Worm (Caenorhabditis elegans) whole organism, L1 larva: Measurements from ENCODE around the gene his-59.

Source experiments
- C16A3.4 ChIP-seq: fragments of 150-350 bp; optimal IDR thresholded peaks from 2 replicates; lab custom pipeline; 2014; ENCODE audit warnings: missing biosample characterization, missing genetic modification characterization
- egl-27 ChIP-seq, 2 experiments: fragments of 150-350 bp in 1 of 2; sonication (generic microtip); optimal IDR thresholded peaks; 3 replicates each; lab custom pipeline; 2017 to 2018; ENCODE audit warnings: missing biosample characterization in 2 of 2, missing genetic modification characterization in 2 of 2, missing genetic modification reagents in 2 of 2
- elt-3 ChIP-seq, 6 experiments: fragments of 150-350 bp in 1 of 6; sonication (generic microtip); optimal IDR thresholded peaks; 2 replicates each; lab custom pipeline; 2017 to 2018; ENCODE audit warnings: missing biosample characterization in 6 of 6, missing genetic modification characterization in 6 of 6, inconsistent platforms in 1 of 6
- fos-1 ChIP-seq: fragments of 150-350 bp; optimal IDR thresholded peaks from 2 replicates; lab custom pipeline; 2014; ENCODE audit warnings: missing biosample characterization, missing genetic modification characterization
- lsy-2 ChIP-seq, 2 experiments: fragments of 150-350 bp; optimal IDR thresholded peaks; 2 replicates each; lab custom pipeline; 2014; ENCODE audit warnings: missing biosample characterization in 2 of 2, missing genetic modification characterization in 2 of 2
- nhr-237 ChIP-seq: fragments of 150-350 bp; optimal IDR thresholded peaks from 2 replicates; lab custom pipeline; 2014; ENCODE audit warnings: missing biosample characterization, missing genetic modification characterization
- nhr-77 ChIP-seq: fragments of 150-350 bp; optimal IDR thresholded peaks from 2 replicates; lab custom pipeline; 2014; ENCODE audit warnings: missing biosample characterization, missing genetic modification characterization

ce11 chrIV:7473159-7473649 lies 14.8 kb upstream of the his-59 start, which contains the start of the genes plk-3 and F55G1.6:
- TF ChIP-seq egl-27 (tag; optimal IDR thresholded peaks at IDR 0.05; lab: Kevin White, UChicago), result no peak
- TF ChIP-seq fos-1 (tag; lab: Kevin White, UChicago), result no peak
- no peak for TF ChIP-seq nhr-237
- TF ChIP-seq nhr-77 (tag; lab: Kevin White, UChicago), result no peak
- no peak for TF ChIP-seq C16A3.4 (tag; lab: Kevin White, UChicago)
- no peak for TF ChIP-seq elt-3 (tag; optimal IDR thresholded peaks at IDR 0.05; lab: Kevin White, UChicago)
- no peak for TF ChIP-seq lsy-2 (tag; optimal IDR thresholded peaks at IDR 0.05; lab: Kevin White, UChicago)
